Fruit fly (Drosophila melanogaster) whole organism, pupa: ENCODE results near the gene CG5577.
A peak's percentile ranks its signal among the peaks of the same experiment; 100 is the strongest.

Source experiments
- CG10348 ChIP-seq: fragments of 200-800 bp; sonication (Bioruptor generic); IDR thresholded peaks from 2 replicates; pipeline ENCODE4 v1.3.6; 2022; ENCODE audit warnings: missing biosample characterization, missing genetic modification characterization
- CG12605 ChIP-seq: fragments of 200-800 bp; sonication (Bioruptor generic); IDR thresholded peaks from 2 replicates; pipeline ENCODE4 v1.3.6; 2022; ENCODE audit warnings: missing biosample characterization, missing genetic modification characterization
- CG13204 ChIP-seq: fragments of 200-800 bp; sonication (Bioruptor generic); optimal IDR thresholded peaks from 2 replicates; lab custom pipeline; 2018; ENCODE audit warnings: missing biosample characterization, mild to moderate bottlenecking, missing genetic modification characterization, moderate library complexity
- CG14655 ChIP-seq: fragments of 200-800 bp; sonication (Bioruptor generic); optimal IDR thresholded peaks from 3 replicates; lab custom pipeline; 2017; ENCODE audit warnings: mild to moderate bottlenecking, missing biosample characterization, missing genetic modification reagents, missing genetic modification characterization
- CG15710 ChIP-seq: fragments of 200-800 bp; sonication (Bioruptor generic); optimal IDR thresholded peaks from 2 replicates; lab custom pipeline; 2018; ENCODE audit warnings: missing biosample characterization, mild to moderate bottlenecking, missing genetic modification characterization, moderate library complexity
- CG17806 ChIP-seq: fragments of 200-800 bp; sonication (Bioruptor generic); optimal IDR thresholded peaks from 2 replicates; lab custom pipeline; 2018; ENCODE audit warnings: missing biosample characterization, mild to moderate bottlenecking, missing genetic modification characterization, moderate library complexity
- CG32121 ChIP-seq: fragments of 200-800 bp; sonication (Bioruptor generic); IDR thresholded peaks from 2 replicates; pipeline ENCODE4 v1.3.6; 2022; ENCODE audit warnings: missing biosample characterization, missing genetic modification characterization
- CG34367 ChIP-seq: fragments of 200-800 bp; sonication (Bioruptor generic); optimal IDR thresholded peaks from 2 replicates; lab custom pipeline; 2018; ENCODE audit warnings: missing biosample characterization, mild to moderate bottlenecking, missing genetic modification characterization
- CG4496 ChIP-seq: fragments of 200-800 bp; sonication (Bioruptor generic); IDR thresholded peaks from 3 replicates; pipeline ENCODE4 v1.3.6; 2022; ENCODE audit warnings: missing biosample characterization, missing genetic modification characterization
- CG8159 ChIP-seq: fragments of 200-800 bp; sonication (Bioruptor generic); optimal IDR thresholded peaks from 3 replicates; lab custom pipeline; 2018; ENCODE audit warnings: missing biosample characterization, mild to moderate bottlenecking, missing genetic modification characterization, moderate library complexity
- CG8301 ChIP-seq: fragments of 200-800 bp; sonication (Bioruptor generic); optimal IDR thresholded peaks from 2 replicates; lab custom pipeline; 2018; ENCODE audit warnings: missing biosample characterization, mild to moderate bottlenecking, missing genetic modification characterization
- CG9948 ChIP-seq: fragments of 200-800 bp; sonication (Bioruptor generic); optimal IDR thresholded peaks from 2 replicates; lab custom pipeline; 2018; ENCODE audit warnings: missing biosample characterization, mild to moderate bottlenecking, missing genetic modification characterization, moderate library complexity
- D1 ChIP-seq: fragments of 200-800 bp; sonication (Bioruptor generic); optimal IDR thresholded peaks from 2 replicates; lab custom pipeline; 2018; ENCODE audit warnings: missing biosample characterization, mild to moderate bottlenecking, missing genetic modification characterization, moderate library complexity
- EcR ChIP-seq: fragments of 200-800 bp; sonication (Bioruptor generic); optimal IDR thresholded peaks from 3 replicates; lab custom pipeline; 2019; ENCODE audit warnings: missing biosample characterization, missing genetic modification characterization, mild to moderate bottlenecking, moderate library complexity, missing genetic modification reagents
- Ets98B ChIP-seq: fragments of 200-800 bp; sonication (Bioruptor generic); IDR thresholded peaks from 2 replicates; pipeline ENCODE4 v1.3.6; 2022; ENCODE audit warnings: missing biosample characterization, missing genetic modification characterization
- Pif1A ChIP-seq: fragments of 200-800 bp; sonication (Bioruptor generic); optimal IDR thresholded peaks from 3 replicates; lab custom pipeline; 2016; ENCODE audit warnings: missing biosample characterization, missing genetic modification characterization
- Pif1B ChIP-seq: fragments of 200-800 bp; sonication (Bioruptor generic); optimal IDR thresholded peaks from 3 replicates; lab custom pipeline; 2016; ENCODE audit warnings: missing biosample characterization, missing genetic modification characterization
- Snoo ChIP-seq: fragments of 200-800 bp; sonication (Bioruptor generic); optimal IDR thresholded peaks from 3 replicates; lab custom pipeline; 2017; ENCODE audit warnings: missing biosample characterization, mild to moderate bottlenecking, missing genetic modification characterization, inconsistent platforms
- fd96Ca ChIP-seq: fragments of 200-800 bp; sonication (Bioruptor generic); IDR thresholded peaks from 3 replicates; pipeline ENCODE4 v1.3.6; 2022; ENCODE audit warnings: missing biosample characterization, missing genetic modification characterization
- gl ChIP-seq: fragments of 200-800 bp; sonication (Bioruptor generic); optimal IDR thresholded peaks from 2 replicates; lab custom pipeline; 2018; ENCODE audit warnings: missing biosample characterization, mild to moderate bottlenecking, missing genetic modification characterization
- rn ChIP-seq: fragments of 200-800 bp; sonication (Bioruptor generic); IDR thresholded peaks from 2 replicates; pipeline ENCODE4 v1.3.6; 2022; ENCODE audit warnings: missing biosample characterization, missing genetic modification characterization

Gene CG5577

DNA sequence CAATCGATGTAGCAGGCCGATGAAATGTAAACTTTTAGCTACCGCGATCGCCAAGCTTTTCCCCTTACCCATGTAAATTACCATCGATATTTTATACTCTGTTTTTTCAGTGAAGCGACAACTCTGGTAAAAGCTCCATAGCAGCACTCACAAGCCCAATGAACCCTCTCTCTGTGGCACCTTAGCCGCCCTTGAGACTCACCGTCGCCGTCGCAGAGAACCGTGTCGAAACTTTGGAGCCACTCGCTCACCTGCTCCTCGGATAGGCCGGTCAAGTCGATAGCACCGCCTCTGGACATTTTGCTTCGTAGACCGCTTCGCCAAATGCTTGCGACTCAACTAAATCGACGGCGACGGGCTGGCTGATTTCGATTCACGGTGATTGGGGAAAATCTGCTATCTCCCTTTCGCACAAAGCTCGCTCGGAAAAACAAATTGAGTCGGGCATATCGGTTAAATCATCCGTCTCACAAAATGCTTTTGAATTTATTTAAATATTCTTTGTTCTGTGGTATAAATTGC, at the start of gene CG5577:
TSS of gene CG5577 (minus strand) at position 343 of the 522 bp plus-strand sequence.
- TF ChIP-seq CG9948 (tag; lab: Kevin White, UChicago) (no peak), CG12605 (GFP tag; lab: Robert Waterston, UW) (no peak), fd96Ca (no peak), CG17806 (no peak), CG4496 (GFP tag; lab: Robert Waterston, UW) (peak; percentile 87), CG14655 (GFP tag; lab: Kevin White, UChicago) (no peak), CG32121 (GFP tag; lab: Robert Waterston, UW) (0 out of 2 replicates have a peak, but pooled peaks have one; percentile 25), EcR (GFP tag; lab: Kevin White, UChicago) (peak; percentile 89), Snoo (tag; lab: Kevin White, UChicago) (no peak), Pif1A (no peak), D1 (no peak), gl (tag; lab: Kevin White, UChicago) (no peak), CG10348 (no peak), Pif1B (no peak), CG8159 (tag; lab: Kevin White, UChicago) (no peak), CG15710 (tag; lab: Kevin White, UChicago) (no peak), CG8301 (no peak), rn (GFP tag; lab: Robert Waterston, UW) (no peak), CG34367 (tag; lab: Kevin White, UChicago) (no peak), Ets98B (GFP tag; lab: Robert Waterston, UW) (no peak), CG13204 (GFP tag; lab: Kevin White, UChicago) (no peak)

DNA sequence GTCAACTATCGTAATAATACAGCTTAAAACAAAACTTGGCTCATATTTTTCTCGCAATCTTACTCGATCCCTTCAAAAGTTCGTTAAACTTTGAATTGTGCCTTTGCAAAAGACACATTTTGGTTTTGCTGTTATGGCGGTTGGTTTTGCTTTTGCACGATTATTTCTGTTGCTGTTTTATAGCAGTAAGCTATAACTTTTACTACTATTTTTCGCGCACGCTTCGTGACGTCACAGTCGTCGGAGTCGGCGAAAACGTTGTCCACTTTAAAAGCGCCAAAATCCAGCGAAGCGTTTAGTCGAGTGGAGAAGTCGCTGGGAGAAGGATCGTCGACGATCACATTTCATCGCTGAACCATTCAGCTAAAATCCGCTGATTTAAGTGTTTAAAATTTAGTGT, 46.2 kb upstream of the CG5577 start, which contains the start of gene CG7402:
TSS of gene CG7402 (plus strand) at position 313 of the 400 bp plus-strand sequence.
- TF ChIP-seq fd96Ca: no peak
- TF ChIP-seq Snoo (tag; lab: Kevin White, UChicago): no peak
- no peak for TF ChIP-seq CG12605 (GFP tag; lab: Robert Waterston, UW)
- no peak for TF ChIP-seq CG15710 (tag; lab: Kevin White, UChicago)
- TF ChIP-seq EcR (GFP tag; lab: Kevin White, UChicago): peak; percentile 62
- no peak for TF ChIP-seq CG34367 (tag; lab: Kevin White, UChicago)
- TF ChIP-seq Pif1A: no peak
- TF ChIP-seq CG4496 (GFP tag; lab: Robert Waterston, UW): peak; percentile 53; the same call in 1 of the 3 replicates
- TF ChIP-seq CG10348: no peak
- TF ChIP-seq Ets98B (GFP tag; lab: Robert Waterston, UW): no peak
- TF ChIP-seq CG14655 (GFP tag; lab: Kevin White, UChicago): no peak

DNA sequence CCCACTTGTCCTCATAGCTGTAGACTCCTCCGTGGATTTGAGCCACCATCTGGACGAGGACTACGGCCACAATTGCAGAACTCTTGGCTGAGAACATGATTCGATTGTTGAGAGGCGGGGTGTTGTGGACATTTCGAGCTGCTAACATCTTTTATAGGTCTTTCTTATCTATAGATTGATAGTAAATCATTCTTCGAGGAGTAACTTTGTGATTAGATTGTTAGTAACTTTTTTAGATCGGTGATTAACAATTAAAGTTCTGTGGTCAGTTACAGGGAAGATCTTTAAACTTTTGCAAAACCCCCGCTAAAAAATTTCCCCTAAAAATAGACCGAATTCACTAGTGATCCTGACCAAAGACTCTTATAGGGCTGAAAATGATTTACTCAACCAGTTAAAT, 45.3 kb upstream of the CG5577 start, which contains the start of gene CG16775:
TSS of gene CG16775 (minus strand) at position 101 of the 400 bp plus-strand sequence.
- TF ChIP-seq CG14655 (GFP tag; lab: Kevin White, UChicago): no peak
- no peak for TF ChIP-seq CG8301
- no peak for TF ChIP-seq D1
- no peak for TF ChIP-seq Pif1A
- TF ChIP-seq CG32121 (GFP tag; lab: Robert Waterston, UW): no peak
- no peak for TF ChIP-seq Ets98B (GFP tag; lab: Robert Waterston, UW)
- TF ChIP-seq CG4496 (GFP tag; lab: Robert Waterston, UW): no peak
- TF ChIP-seq Snoo (tag; lab: Kevin White, UChicago): no peak
- TF ChIP-seq Pif1B: no peak
- TF ChIP-seq CG9948 (tag; lab: Kevin White, UChicago): no peak
- TF ChIP-seq EcR (GFP tag; lab: Kevin White, UChicago): no peak
- no peak for TF ChIP-seq rn (GFP tag; lab: Robert Waterston, UW)
- no peak for TF ChIP-seq CG15710 (tag; lab: Kevin White, UChicago)
- no peak for TF ChIP-seq CG10348
- no peak for TF ChIP-seq CG17806
- TF ChIP-seq CG34367 (tag; lab: Kevin White, UChicago): no peak
- TF ChIP-seq CG8159 (tag; lab: Kevin White, UChicago): no peak

DNA sequence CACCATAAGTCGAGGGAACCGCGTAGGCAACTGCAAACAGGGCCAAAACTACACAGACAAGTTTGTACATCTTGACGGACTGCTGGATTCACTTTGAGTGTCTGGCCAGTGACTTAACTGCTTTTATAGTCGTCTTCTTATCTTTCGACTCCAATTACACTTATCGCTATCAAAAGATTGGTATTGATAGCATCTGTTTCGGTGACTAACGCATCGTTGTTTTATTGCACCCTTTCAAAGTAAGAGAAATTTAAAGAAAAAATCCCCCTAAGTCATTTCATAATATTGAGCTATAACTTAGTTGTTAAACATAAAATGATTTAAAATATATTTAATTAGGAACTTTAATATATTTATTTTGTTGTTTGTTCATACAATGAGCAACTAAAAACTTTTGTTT, 43.0 kb upstream of the CG5577 start, which contains the start of gene CG5506:
TSS of gene CG5506 (minus strand) at position 101 of the 400 bp plus-strand sequence.
- TF ChIP-seq CG12605 (GFP tag; lab: Robert Waterston, UW): no peak
- TF ChIP-seq EcR (GFP tag; lab: Kevin White, UChicago): no peak
- no peak for TF ChIP-seq rn (GFP tag; lab: Robert Waterston, UW)
- no peak for TF ChIP-seq CG8159 (tag; lab: Kevin White, UChicago)
- no peak for TF ChIP-seq CG32121 (GFP tag; lab: Robert Waterston, UW)
- no peak for TF ChIP-seq CG8301
- no peak for TF ChIP-seq CG34367 (tag; lab: Kevin White, UChicago)
- TF ChIP-seq gl (tag; lab: Kevin White, UChicago): no peak
- no peak for TF ChIP-seq CG9948 (tag; lab: Kevin White, UChicago)
- no peak for TF ChIP-seq Pif1B
- TF ChIP-seq CG15710 (tag; lab: Kevin White, UChicago): no peak
- no peak for TF ChIP-seq D1
- no peak for TF ChIP-seq CG14655 (GFP tag; lab: Kevin White, UChicago)
- no peak for TF ChIP-seq CG13204 (GFP tag; lab: Kevin White, UChicago)
- no peak for TF ChIP-seq CG4496 (GFP tag; lab: Robert Waterston, UW)
- no peak for TF ChIP-seq Pif1A
- no peak for TF ChIP-seq fd96Ca
- no peak for TF ChIP-seq CG10348

dm6 chr3L:17878781-17879360, 37.6 kb upstream of the CG5577 start, which contains the start of gene CG7408:
Gene CG7408 (plus strand): TSS chr3L:17879096.
- TF ChIP-seq Snoo (tag; lab: Kevin White, UChicago) (no peak), D1 (peak; percentile 55)
- TF ChIP-seq, all 21 proteins: peak for 1
